Fruit fly (Drosophila melanogaster): ENCODE results near the gene CG14331.
"Not testable (repeated sequence)": the region's sequence is repeated elsewhere in the genome, so short reads cannot be mapped to it uniquely, and the experiment has no call there.

Gene CG14331

dm6 chr3R:17456676-17457075 is 16.1 kb upstream of the CG14331 start, which contains the start of gene CG14330:
TSS of gene CG14330 (minus strand) at chr3R:17456776.
- TF ChIP-seq Eip78C (GFP tag); CG9139 (GFP tag; optimal IDR thresholded peaks at IDR 0.05); CG6792 (GFP tag; optimal IDR thresholded peaks at IDR 0.05): not testable (repeated sequence)

DNA sequence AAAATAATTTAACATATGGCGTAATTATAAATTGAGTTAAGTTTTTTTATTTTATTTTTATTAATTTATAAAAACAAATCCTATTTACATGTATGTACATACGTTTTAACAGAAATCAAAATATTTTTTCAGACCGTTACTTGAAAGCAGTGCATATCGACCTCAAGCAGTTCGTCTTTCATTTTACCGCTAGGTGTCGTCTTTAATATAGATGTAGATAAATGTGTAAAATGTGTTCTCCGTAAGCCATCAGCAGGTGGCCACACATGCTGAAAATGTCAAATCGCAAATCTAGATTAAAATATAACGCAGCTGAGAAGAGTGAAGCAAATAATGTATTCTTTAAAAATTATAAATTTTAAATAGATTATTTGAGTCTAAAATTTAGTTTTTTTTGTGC is 8.9 kb upstream of the CG14331 start:
- TF ChIP-seq CG31627 (GFP tag; optimal IDR thresholded peaks at IDR 0.05), result peak; percentile 6
- no peak for TF ChIP-seq spab (GFP tag; optimal IDR thresholded peaks at IDR 0.05)
- no peak for TF ChIP-seq cyc (GFP tag; optimal IDR thresholded peaks at IDR 0.05)
- TF ChIP-seq fd85E (GFP tag; optimal IDR thresholded peaks at IDR 0.05), result no peak
- TF ChIP-seq CG9139 (GFP tag; optimal IDR thresholded peaks at IDR 0.05), result no peak
- no peak for TF ChIP-seq svp (GFP tag)
- TF ChIP-seq Eip78C (GFP tag), result peak; percentile 34
- no peak for TF ChIP-seq Smox (GFP tag; optimal IDR thresholded peaks at IDR 0.05)
- no peak for TF ChIP-seq fkh (GFP tag; optimal IDR thresholded peaks at IDR 0.05)
- TF ChIP-seq CG15336 (GFP tag; IDR thresholded peaks at IDR 0.05), result no peak

dm6 chr3R:17448758-17449157 is 8.2 kb upstream of the CG14331 start, which contains the start of gene Eh:
TSS of gene Eh (minus strand) at chr3R:17448858.
- TF ChIP-seq eg (GFP tag; IDR thresholded peaks at IDR 0.05) (no peak), CG11294 (GFP tag; IDR thresholded peaks at IDR 0.05) (no peak), CG10631 (GFP tag; optimal IDR thresholded peaks at IDR 0.05) (no peak), fkh (GFP tag; optimal IDR thresholded peaks at IDR 0.05) (no peak), CG6163 (GFP tag; IDR thresholded peaks at IDR 0.05) (no peak), CG6854 (GFP tag; optimal IDR thresholded peaks at IDR 0.05) (no peak), Sox102F (GFP tag; optimal IDR thresholded peaks at IDR 0.05) (no peak)

- no peak for TF ChIP-seq svp (GFP tag)
- no peak for TF ChIP-seq salr (GFP tag; optimal IDR thresholded peaks at IDR 0.05)
- no peak for TF ChIP-seq fd59A (GFP tag; optimal IDR thresholded peaks at IDR 0.05)
- no peak for TF ChIP-seq CG6808 (GFP tag; optimal IDR thresholded peaks at IDR 0.05)
- no peak for TF ChIP-seq CG6854 (GFP tag; optimal IDR thresholded peaks at IDR 0.05)
- TF ChIP-seq Sox15 (GFP tag; optimal IDR thresholded peaks at IDR 0.05), result no peak
- no peak for TF ChIP-seq CG11294 (GFP tag; IDR thresholded peaks at IDR 0.05)
Observed at dm6 chr3R:17447615-17448014, 7.1 kb upstream of the CG14331 start.

DNA sequence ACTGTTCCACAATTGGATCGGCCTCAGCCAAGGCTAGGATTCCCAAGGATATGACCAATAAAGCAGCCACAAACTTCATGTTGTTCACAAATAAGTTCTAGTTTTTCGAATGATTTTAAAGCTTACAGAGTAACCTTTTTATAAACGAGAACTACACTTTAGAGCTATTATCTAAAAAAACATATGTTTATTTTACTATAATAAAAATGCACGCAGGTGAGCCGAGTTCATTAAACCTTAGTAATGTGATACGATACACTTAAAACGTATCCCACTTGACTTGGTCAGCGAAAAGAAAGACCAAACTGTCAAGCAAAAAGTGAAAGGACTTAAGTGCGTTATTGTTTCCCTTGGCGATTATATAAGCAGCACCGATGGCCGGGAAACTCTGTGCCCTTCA is 6.2 kb downstream of the CG14331 start, which contains the start of gene CG44090:
CG44090 (minus strand) TSS at position 101 of the 400 bp plus-strand sequence.
- TF ChIP-seq Eip93F (GFP tag; optimal IDR thresholded peaks at IDR 0.05) (no peak), ss (GFP tag; optimal IDR thresholded peaks at IDR 0.05) (no peak), dsx (GFP tag; optimal IDR thresholded peaks at IDR 0.05; ENCODE audit: poor library complexity, severe bottlenecking) (no peak), CG1621 (tag; optimal IDR thresholded peaks at IDR 0.05) (no peak), CG31627 (GFP tag; optimal IDR thresholded peaks at IDR 0.05) (no peak), CG32006 (GFP tag; optimal IDR thresholded peaks at IDR 0.05) (no peak), CG3919 (GFP tag; optimal IDR thresholded peaks at IDR 0.05) (no peak), spab (GFP tag; optimal IDR thresholded peaks at IDR 0.05) (no peak), acj6 (GFP tag; optimal IDR thresholded peaks at IDR 0.05) (no peak), Sox102F (GFP tag; optimal IDR thresholded peaks at IDR 0.05) (no peak)

DNA sequence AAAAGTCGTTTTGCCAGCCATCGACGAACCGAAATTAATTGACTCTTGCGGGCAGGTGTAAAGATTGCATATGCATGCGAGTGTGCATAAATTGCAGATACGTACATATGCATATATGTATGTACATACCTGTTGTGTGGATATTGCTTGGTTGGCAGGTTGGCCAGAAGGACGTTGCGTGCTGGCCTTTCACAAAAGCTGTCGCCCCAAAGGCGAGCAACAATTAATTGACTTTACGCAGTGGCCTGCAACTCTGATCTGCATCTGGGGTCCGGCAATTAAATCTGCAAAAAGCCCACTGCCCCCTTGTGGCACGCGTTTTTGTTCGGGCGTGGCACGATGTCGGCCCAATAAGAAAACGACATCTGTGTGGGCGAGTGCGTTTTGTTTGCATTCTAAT is 7.4 kb downstream of the CG14331 start:
- TF ChIP-seq Hr4 (GFP tag; optimal IDR thresholded peaks at IDR 0.05) (no peak), ss (GFP tag; optimal IDR thresholded peaks at IDR 0.05) (peak in 1 of 2 experiments; percentile 93)

DNA sequence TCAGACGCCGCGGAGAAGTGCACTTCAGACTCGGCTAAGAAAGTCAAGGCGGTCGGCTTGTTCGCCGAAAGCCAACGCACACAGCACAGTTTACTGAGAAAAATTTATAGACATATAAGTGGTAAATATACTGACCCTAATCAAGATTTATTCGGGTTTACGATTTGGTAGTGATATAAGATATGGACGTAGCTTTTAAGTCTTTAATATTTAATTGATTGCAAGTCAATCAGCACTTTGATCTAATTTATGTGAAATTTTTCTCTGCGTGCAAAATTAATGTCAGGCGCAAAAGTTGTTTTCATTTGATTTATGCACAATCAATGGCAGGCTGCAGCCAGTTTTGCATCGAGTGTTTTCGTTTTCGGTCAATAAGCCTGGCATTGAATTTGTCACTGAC is 10.0 kb downstream of the CG14331 start:
- TF ChIP-seq Ets21C (GFP tag; optimal IDR thresholded peaks at IDR 0.05), result no peak
- no peak for TF ChIP-seq CG9139 (GFP tag; optimal IDR thresholded peaks at IDR 0.05)
- peak; percentile 73 for TF ChIP-seq CG32006 (GFP tag; optimal IDR thresholded peaks at IDR 0.05)
- peak; percentile 69 for TF ChIP-seq CG15336 (GFP tag; IDR thresholded peaks at IDR 0.05)
- TF ChIP-seq Blimp-1 (GFP tag; optimal IDR thresholded peaks at IDR 0.05), result no peak
- TF ChIP-seq pdm3 (GFP tag; optimal IDR thresholded peaks at IDR 0.05), result peak; percentile 42
- TF ChIP-seq CG11902 (GFP tag; optimal IDR thresholded peaks at IDR 0.05), result no peak
- TF ChIP-seq eg (GFP tag; IDR thresholded peaks at IDR 0.05), result peak; percentile 66
- TF ChIP-seq cyc (GFP tag; optimal IDR thresholded peaks at IDR 0.05), result no peak
- TF ChIP-seq CG8632 (GFP tag; optimal IDR thresholded peaks at IDR 0.05), result no peak
- TF ChIP-seq vri (GFP tag; optimal IDR thresholded peaks at IDR 0.05), result no peak
- TF ChIP-seq Hr39 (GFP tag; optimal IDR thresholded peaks at IDR 0.05), result no peak
- TF ChIP-seq CG3919 (GFP tag; optimal IDR thresholded peaks at IDR 0.05), result peak; percentile 8
- peak; percentile 53 for TF ChIP-seq CG6276 (GFP tag; optimal IDR thresholded peaks at IDR 0.05)
- TF ChIP-seq CG16779 (tag; optimal IDR thresholded peaks at IDR 0.05), result no peak
- TF ChIP-seq fd59A (GFP tag; optimal IDR thresholded peaks at IDR 0.05), result no peak
- no peak for TF ChIP-seq CG11762 (GFP tag; optimal IDR thresholded peaks at IDR 0.05; ENCODE audit: insufficient read depth)
